Worm (Caenorhabditis elegans) whole organism, L4/young adult: ENCODE measurements around the gene BE10.5.

Experiments used
- W03F9.2 ChIP-seq: fragments of 150-350 bp; optimal IDR thresholded peaks from 2 replicates; lab custom pipeline; 2014; ENCODE audit warnings: missing biosample characterization, missing genetic modification characterization
- him-1 ChIP-seq: sonication (generic microtip); optimal IDR thresholded peaks from 2 replicates; lab custom pipeline; 2016; ENCODE audit warnings: missing genotype, missing genetic modification reagents, missing genetic modification characterization, missing compliant biosample characterization

ce11 chrIII:12807726-12808125 lies 1.1 kb upstream of the BE10.5 start, which contains the start of gene BE10.3:
- TF ChIP-seq him-1: no peak
- no peak for TF ChIP-seq W03F9.2 (tag; lab: Kevin White, UChicago)
